Fruit fly (Drosophila melanogaster) whole organism, adult: ENCODE results near the gene CG10492.

Source experiments
- CG11617 ChIP-seq: fragments of 200-800 bp; sonication (Bioruptor generic); optimal IDR thresholded peaks from 2 replicates; lab custom pipeline; 2017; ENCODE audit warnings: mild to moderate bottlenecking, missing biosample characterization, missing genetic modification reagents, missing genetic modification characterization
- CG7045 ChIP-seq: fragments of 200-800 bp; sonication (Bioruptor generic); optimal IDR thresholded peaks from 2 replicates; lab custom pipeline; 2017; ENCODE audit warnings: missing biosample characterization, mild to moderate bottlenecking, missing genetic modification characterization
- CG7101 ChIP-seq: fragments of 200-800 bp; sonication (Bioruptor generic); optimal IDR thresholded peaks from 2 replicates; lab custom pipeline; 2018; ENCODE audit warnings: missing biosample characterization, mild to moderate bottlenecking, missing genetic modification characterization, moderate library complexity
- Crg-1 ChIP-seq: fragments of 200-800 bp; sonication (Bioruptor generic); optimal IDR thresholded peaks from 2 replicates; lab custom pipeline; 2016; ENCODE audit warnings: missing biosample characterization, missing genetic modification characterization
- Hr96 ChIP-seq: fragments of 200-800 bp; sonication (Bioruptor generic); optimal IDR thresholded peaks from 2 replicates; lab custom pipeline; 2016; ENCODE audit warnings: missing biosample characterization, missing genetic modification characterization
- Mnt ChIP-seq: fragments of 200-800 bp; sonication (Bioruptor generic); optimal IDR thresholded peaks from 2 replicates; lab custom pipeline; 2016; ENCODE audit warnings: missing biosample characterization, mild to moderate bottlenecking, missing genetic modification characterization
- cic ChIP-seq: fragments of 200-800 bp; sonication (Bioruptor generic); optimal IDR thresholded peaks from 2 replicates; lab custom pipeline; 2017; ENCODE audit warnings: missing biosample characterization, mild to moderate bottlenecking, missing genetic modification characterization, moderate library complexity
- cnc ChIP-seq, 2 experiments: fragments of >200 bp; optimal IDR thresholded peaks; 2 replicates each; lab custom pipeline; 2017
- kay ChIP-seq: fragments of 200-800 bp; sonication (Bioruptor generic); peaks from one replicate; lab custom pipeline; 2016; ENCODE audit warnings: missing biosample characterization, missing genetic modification characterization, borderline replicate concordance

- TF ChIP-seq cic (no peak), kay (no peak), cnc (optimal IDR thresholded peaks at IDR 0.05; lab: Kevin White, UChicago) (no peak), CG7101 (tag; lab: Kevin White, UChicago) (no peak), Hr96 (no peak), Crg-1 (GFP tag; lab: Kevin White, UChicago) (no peak), Mnt (no peak), CG11617 (GFP tag; lab: Kevin White, UChicago) (no peak), CG7045 (GFP tag; lab: Kevin White, UChicago) (no peak)
These were observed 43.8 kb upstream of the CG10492 start for dm6 chr2L:19010037-19010436.
